Worm (Caenorhabditis elegans): ENCODE measurements around the gene ceh-60.

ce11 chrX:6553634-6554033 lies 23.7 kb upstream of the ceh-60 start:
- no peak for TF ChIP-seq ets-4 (GFP tag; optimal IDR thresholded peaks at IDR 0.05)
- no peak for TF ChIP-seq attf-6 (GFP tag; IDR thresholded peaks at IDR 0.05)
- no peak for TF ChIP-seq unc-62 (GFP tag; optimal IDR thresholded peaks at IDR 0.05)
- TF ChIP-seq ama-1 (optimal IDR thresholded peaks at IDR 0.05) = no peak
- TF ChIP-seq ama-1 (GFP tag; optimal IDR thresholded peaks at IDR 0.05) = no peak
- no peak for TF ChIP-seq rpc-1 (optimal IDR thresholded peaks at IDR 0.05)
- no peak for TF ChIP-seq rpc-1 (tag; optimal IDR thresholded peaks at IDR 0.05)
- TF ChIP-seq nhr-80 (tag; optimal IDR thresholded peaks at IDR 0.05) = no peak
- no peak for TF ChIP-seq akir-1 (GFP tag; optimal IDR thresholded peaks at IDR 0.05)
- no peak for TF ChIP-seq Y56A3A.18 (GFP tag; IDR thresholded peaks at IDR 0.05)
